Fruit fly (Drosophila melanogaster) whole organism, embryonic: ENCODE data around the gene CG15629.

Source experiments
- BtbVII ChIP-seq: fragments of 200-800 bp; sonication (Bioruptor generic); optimal IDR thresholded peaks from 3 replicates; lab custom pipeline; 2017; ENCODE audit warnings: missing biosample characterization, mild to moderate bottlenecking, missing genetic modification characterization
- Bteb2 ChIP-seq: fragments of 200-800 bp; sonication (Bioruptor generic); optimal IDR thresholded peaks from 2 replicates; lab custom pipeline; 2016; ENCODE audit warnings: missing biosample characterization, missing genetic modification characterization
- CG10366 ChIP-seq: fragments of 200-800 bp; sonication (Bioruptor generic); IDR thresholded peaks from 2 replicates; pipeline ENCODE4 v1.3.6; 2022; ENCODE audit warnings: missing biosample characterization, missing genetic modification characterization
- CG11456 ChIP-seq: fragments of 200-800 bp; sonication (Bioruptor generic); IDR thresholded peaks from 3 replicates; pipeline ENCODE4 v1.3.6; 2022; ENCODE audit warnings: missing biosample characterization, missing genetic modification characterization
- CG12155 ChIP-seq: fragments of 200-800 bp; sonication (Bioruptor generic); optimal IDR thresholded peaks from 3 replicates; lab custom pipeline; 2016; ENCODE audit warnings: missing biosample characterization, missing genetic modification characterization
- CG12299 ChIP-seq: fragments of 200-800 bp; sonication (Bioruptor generic); optimal IDR thresholded peaks from 2 replicates; lab custom pipeline; 2018; ENCODE audit warnings: missing biosample characterization, mild to moderate bottlenecking, missing genetic modification characterization
- CG12391 ChIP-seq: fragments of 200-800 bp; sonication (Bioruptor generic); optimal IDR thresholded peaks from 3 replicates; lab custom pipeline; 2018; ENCODE audit warnings: missing biosample characterization, mild to moderate bottlenecking, missing genetic modification characterization, moderate library complexity
- CG14050 ChIP-seq: fragments of 200-800 bp; sonication (Bioruptor generic); IDR thresholded peaks from 3 replicates; pipeline ENCODE4 v1.3.6; 2022; ENCODE audit warnings: missing biosample characterization, missing genetic modification characterization
- CG1529 ChIP-seq: fragments of 200-800 bp; sonication (Bioruptor generic); optimal IDR thresholded peaks from 3 replicates; lab custom pipeline; 2018; ENCODE audit warnings: missing biosample characterization, missing genetic modification characterization
- CG15601 ChIP-seq: fragments of 200-800 bp; sonication (Bioruptor generic); optimal IDR thresholded peaks from 3 replicates; lab custom pipeline; 2019; ENCODE audit warnings: missing biosample characterization, mild to moderate bottlenecking, missing genetic modification characterization, moderate library complexity
- CG1647 ChIP-seq: fragments of 200-800 bp; sonication (Bioruptor generic); optimal IDR thresholded peaks from 3 replicates; lab custom pipeline; 2016; ENCODE audit warnings: missing biosample characterization, missing genetic modification characterization
- CG16813 ChIP-seq: fragments of 200-800 bp; sonication (Bioruptor generic); IDR thresholded peaks from 3 replicates; pipeline ENCODE4 v1.3.6; 2022; ENCODE audit warnings: missing biosample characterization, missing genetic modification characterization; ENCODE audit not compliant: partially characterized antibody
- CG16815 ChIP-seq: fragments of 200-800 bp; sonication (Bioruptor generic); optimal IDR thresholded peaks from 3 replicates; lab custom pipeline; 2017; ENCODE audit warnings: missing biosample characterization, mild to moderate bottlenecking, missing genetic modification characterization
- CG17328 ChIP-seq: fragments of 200-800 bp; sonication (Bioruptor generic); IDR thresholded peaks from 2 replicates; pipeline ENCODE4 v1.3.6; 2022; ENCODE audit warnings: missing biosample characterization, missing genetic modification characterization
- CG30020 ChIP-seq: fragments of 200-800 bp; optimal IDR thresholded peaks from 2 replicates; lab custom pipeline; 2019; ENCODE audit warnings: missing biosample characterization, mild to moderate bottlenecking, missing genetic modification characterization, moderate library complexity
- CG31365 ChIP-seq: fragments of 200-800 bp; sonication (Bioruptor generic); optimal IDR thresholded peaks from 2 replicates; lab custom pipeline; 2018; ENCODE audit warnings: missing biosample characterization, mild to moderate bottlenecking, missing genetic modification characterization
- CG32772 ChIP-seq: fragments of 200-800 bp; sonication (Bioruptor generic); IDR thresholded peaks from 2 replicates; pipeline ENCODE4 v1.3.6; 2022; ENCODE audit warnings: missing biosample characterization, missing genetic modification characterization
- CG3281 ChIP-seq: fragments of 200-800 bp; sonication (Bioruptor generic); optimal IDR thresholded peaks from 3 replicates; lab custom pipeline; 2017; ENCODE audit warnings: missing biosample characterization, mild to moderate bottlenecking, missing genetic modification characterization
- CG33557 ChIP-seq: fragments of 200-800 bp; sonication (Bioruptor generic); optimal IDR thresholded peaks from 2 replicates; lab custom pipeline; 2019; ENCODE audit warnings: missing biosample characterization, mild to moderate bottlenecking, missing genetic modification characterization, moderate library complexity
- CG3995 ChIP-seq: fragments of 200-800 bp; sonication (Bioruptor generic); optimal IDR thresholded peaks from 3 replicates; lab custom pipeline; 2016; ENCODE audit warnings: missing biosample characterization, missing genetic modification characterization
- CG4328 ChIP-seq: fragments of 200-800 bp; sonication (Bioruptor generic); optimal IDR thresholded peaks from 3 replicates; lab custom pipeline; 2017; ENCODE audit warnings: missing biosample characterization, missing genetic modification reagents, missing genetic modification characterization
- CG43689 ChIP-seq: fragments of 200-800 bp; sonication (Bioruptor generic); IDR thresholded peaks from 2 replicates; pipeline ENCODE4 v1.3.6; 2022; ENCODE audit warnings: missing biosample characterization, missing genetic modification characterization
- CG4404 ChIP-seq: fragments of 200-800 bp; sonication (Bioruptor generic); IDR thresholded peaks from 2 replicates; pipeline ENCODE4 v1.3.6; 2022; ENCODE audit warnings: missing biosample characterization, missing genetic modification characterization
- CG4707 ChIP-seq: fragments of 200-800 bp; sonication (Bioruptor generic); optimal IDR thresholded peaks from 2 replicates; lab custom pipeline; 2018; ENCODE audit warnings: missing biosample characterization, mild to moderate bottlenecking, missing genetic modification characterization, moderate library complexity
- CG6254 ChIP-seq: fragments of 200-800 bp; sonication (Bioruptor generic); optimal IDR thresholded peaks from 3 replicates; lab custom pipeline; 2017; ENCODE audit warnings: mild to moderate bottlenecking, missing biosample characterization, missing genetic modification reagents, missing genetic modification characterization
- CG6791 ChIP-seq: fragments of 200-800 bp; sonication (Bioruptor generic); IDR thresholded peaks from 3 replicates; pipeline ENCODE4 v1.3.6; 2022; ENCODE audit warnings: missing biosample characterization, missing genetic modification characterization; ENCODE audit not compliant: partially characterized antibody
- CG8478 ChIP-seq: fragments of >200 bp; optimal IDR thresholded peaks from 2 replicates; lab custom pipeline; 2018
- Dfd ChIP-seq, 2 experiments: fragments of >200 bp; optimal IDR thresholded peaks; 2 replicates each; lab custom pipeline; 2017; ENCODE audit warnings: missing biosample characterization in 2 of 2, missing genetic modification characterization in 2 of 2
- Fer1 ChIP-seq: fragments of 200-800 bp; sonication (Bioruptor generic); optimal IDR thresholded peaks from 2 replicates; lab custom pipeline; 2017; ENCODE audit warnings: missing biosample characterization, mild to moderate bottlenecking, missing genetic modification characterization
- Hey ChIP-seq: fragments of 200-800 bp; sonication (Bioruptor generic); optimal IDR thresholded peaks from 3 replicates; lab custom pipeline; 2018; ENCODE audit warnings: missing biosample characterization, mild to moderate bottlenecking, missing genetic modification characterization
- Nf-YB ChIP-seq: fragments of 200-800 bp; sonication (Bioruptor generic); optimal IDR thresholded peaks from 3 replicates; lab custom pipeline; 2019; ENCODE audit warnings: missing biosample characterization, mild to moderate bottlenecking, missing genetic modification characterization, moderate library complexity
- Oli ChIP-seq: fragments of 200-800 bp; sonication (Bioruptor generic); optimal IDR thresholded peaks from 2 replicates; lab custom pipeline; 2018; ENCODE audit warnings: missing biosample characterization, mild to moderate bottlenecking, missing genetic modification characterization, moderate library complexity
- Taf1 ChIP-seq: fragments of 200-800 bp; sonication (Bioruptor generic); IDR thresholded peaks from 2 replicates; pipeline ENCODE4 v1.3.6; 2022; ENCODE audit warnings: missing biosample characterization, missing genetic modification characterization
- Tbp ChIP-seq: fragments of >200 bp; optimal IDR thresholded peaks from 2 replicates; lab custom pipeline; 2018; ENCODE audit warnings: missing biosample characterization, missing genetic modification characterization
- Xbp1 ChIP-seq: fragments of 200-800 bp; sonication (Bioruptor generic); optimal IDR thresholded peaks from 3 replicates; lab custom pipeline; 2016; ENCODE audit warnings: missing biosample characterization, mild to moderate bottlenecking, missing genetic modification characterization
- ab ChIP-seq: fragments of 200-800 bp; sonication (Bioruptor generic); optimal IDR thresholded peaks from 2 replicates; lab custom pipeline; 2016; ENCODE audit warnings: missing biosample characterization, missing genetic modification characterization
- ara ChIP-seq: fragments of 200-800 bp; sonication (Bioruptor generic); IDR thresholded peaks from 2 replicates; pipeline ENCODE4 v1.3.6; 2022; ENCODE audit warnings: missing biosample characterization, missing genetic modification characterization
- chinmo ChIP-seq: fragments of 200-800 bp; sonication (Bioruptor generic); IDR thresholded peaks from 4 replicates; pipeline ENCODE4 v1.3.6; 2022; ENCODE audit warnings: missing biosample characterization, missing genetic modification characterization; ENCODE audit not compliant: partially characterized antibody
- corto ChIP-seq: fragments of 200-800 bp; sonication (Bioruptor generic); optimal IDR thresholded peaks from 2 replicates; lab custom pipeline; 2016; ENCODE audit warnings: missing biosample characterization, mild to moderate bottlenecking, missing genetic modification characterization, moderate library complexity
- crol ChIP-seq: fragments of 200-800 bp; sonication (Bioruptor generic); IDR thresholded peaks from 2 replicates; pipeline ENCODE4 v1.3.6; 2022; ENCODE audit warnings: missing biosample characterization, missing genetic modification characterization
- da ChIP-seq: fragments of 200-800 bp; sonication (Bioruptor generic); optimal IDR thresholded peaks from 2 replicates; lab custom pipeline; 2016; ENCODE audit warnings: missing biosample characterization, missing genetic modification characterization
- klu ChIP-seq: fragments of 200-800 bp; sonication (Bioruptor generic); IDR thresholded peaks from 2 replicates; pipeline ENCODE4 v1.3.6; 2022; ENCODE audit warnings: missing biosample characterization, missing genetic modification characterization
- lbe ChIP-seq: fragments of 200-800 bp; sonication (Bioruptor generic); optimal IDR thresholded peaks from 2 replicates; lab custom pipeline; 2016; ENCODE audit warnings: missing biosample characterization, mild to moderate bottlenecking, missing genetic modification characterization
- maf-S ChIP-seq: fragments of 200-800 bp; sonication (Bioruptor generic); optimal IDR thresholded peaks from 2 replicates; lab custom pipeline; 2016; ENCODE audit warnings: missing biosample characterization, missing genetic modification characterization
- mam ChIP-seq: fragments of 200-800 bp; sonication (Bioruptor generic); optimal IDR thresholded peaks from 3 replicates; lab custom pipeline; 2016; ENCODE audit warnings: missing biosample characterization, missing genetic modification characterization
- odd ChIP-seq: fragments of 200-800 bp; sonication (Bioruptor generic); optimal IDR thresholded peaks from 2 replicates; lab custom pipeline; 2017; ENCODE audit warnings: missing biosample characterization, mild to moderate bottlenecking, missing genetic modification characterization
- seq ChIP-seq: fragments of 200-800 bp; sonication (Bioruptor generic); IDR thresholded peaks from 2 replicates; pipeline ENCODE4 v1.3.6; 2022; ENCODE audit warnings: missing biosample characterization, missing genetic modification characterization
- slou ChIP-seq: fragments of 200-800 bp; sonication (Bioruptor generic); optimal IDR thresholded peaks from 3 replicates; lab custom pipeline; 2016; ENCODE audit warnings: missing biosample characterization, missing genetic modification characterization
- ssp ChIP-seq: fragments of 200-800 bp; sonication (Bioruptor generic); IDR thresholded peaks from 2 replicates; pipeline ENCODE4 v1.3.6; 2022; ENCODE audit warnings: missing biosample characterization, missing genetic modification characterization
- unpg ChIP-seq: fragments of 200-800 bp; sonication (Bioruptor generic); optimal IDR thresholded peaks from 3 replicates; lab custom pipeline; 2018; ENCODE audit warnings: missing biosample characterization, mild to moderate bottlenecking, missing genetic modification characterization, moderate library complexity
- wek ChIP-seq: fragments of 200-800 bp; sonication (Bioruptor generic); optimal IDR thresholded peaks from 3 replicates; lab custom pipeline; 2018; ENCODE audit warnings: missing biosample characterization, mild to moderate bottlenecking, missing genetic modification characterization, moderate library complexity
- zfh2 ChIP-seq: fragments of 200-800 bp; sonication (Bioruptor generic); optimal IDR thresholded peaks from 2 replicates; lab custom pipeline; 2016; ENCODE audit warnings: missing biosample characterization, missing genetic modification characterization

The CG15629 gene

dm6 chr2L:4821319-4821717, 8.5 kb downstream of the CG15629 start (continued):
- peak; percentile 46 for TF ChIP-seq Xbp1
- TF ChIP-seq CG4404 (GFP tag; lab: Robert Waterston, UW): peak; percentile 56
- TF ChIP-seq CG3995 (GFP tag; lab: Kevin White, UChicago): peak; percentile 23
- peak; percentile 69 for TF ChIP-seq CG12299
- TF ChIP-seq CG8478 (lab: Kevin White, UChicago): no peak
- peak; percentile 73 for TF ChIP-seq Oli (tag; lab: Kevin White, UChicago)
- TF ChIP-seq CG4328 (GFP tag; lab: Kevin White, UChicago): no peak
- peak; percentile 58 for TF ChIP-seq unpg (GFP tag; lab: Kevin White, UChicago)
- TF ChIP-seq CG31365: no peak
- TF ChIP-seq corto (GFP tag; lab: Kevin White, UChicago): peak; percentile 58
- TF ChIP-seq CG1647 (GFP tag; lab: Kevin White, UChicago): peak; percentile 44
- TF ChIP-seq Bteb2 (GFP tag; lab: Kevin White, UChicago): peak; percentile 1
- TF ChIP-seq ab (GFP tag; lab: Kevin White, UChicago): no peak
- no peak for TF ChIP-seq CG6791 (GFP tag; lab: Robert Waterston, UW)
- TF ChIP-seq CG15601 (tag; lab: Kevin White, UChicago): peak; percentile 57
- peak; percentile 70 for TF ChIP-seq BtbVII
- TF ChIP-seq Fer1 (GFP tag; lab: Kevin White, UChicago): peak; percentile 93
- TF ChIP-seq ara (GFP tag; lab: Robert Waterston, UW): peak; percentile 57; the same call in 1 of the 2 replicates
- TF ChIP-seq CG1529: peak; percentile 39
- TF ChIP-seq CG12155 (GFP tag; lab: Kevin White, UChicago): peak; percentile 33
- peak; percentile 64 for TF ChIP-seq seq
- peak; percentile 83 for TF ChIP-seq CG3281
- TF ChIP-seq ssp (GFP tag; lab: Robert Waterston, UW): no peak; the same call in 1 of the 2 replicates
- TF ChIP-seq CG33557 (GFP tag; lab: Kevin White, UChicago): no peak
- TF ChIP-seq CG16815 (GFP tag; lab: Kevin White, UChicago): peak; percentile 42
- peak; percentile 74 for TF ChIP-seq CG11456
- no peak for TF ChIP-seq Hey
- peak; percentile 50 for TF ChIP-seq lbe (GFP tag; lab: Kevin White, UChicago)
- peak; percentile 58 for TF ChIP-seq slou
- peak; percentile 19 for TF ChIP-seq maf-S (GFP tag; lab: Kevin White, UChicago)
- no peak for TF ChIP-seq Tbp (GFP tag; lab: Kevin White, UChicago)
- peak; percentile 36 for TF ChIP-seq CG12391 (tag; lab: Kevin White, UChicago)
- no peak for TF ChIP-seq Dfd (GFP tag; optimal IDR thresholded peaks at IDR 0.05; lab: Kevin White, UChicago)
- no peak for TF ChIP-seq wek (GFP tag; lab: Kevin White, UChicago)
- TF ChIP-seq CG17328 (GFP tag; lab: Robert Waterston, UW): peak; percentile 35; the same call in 1 of the 2 replicates
- TF ChIP-seq da (GFP tag; lab: Kevin White, UChicago): no peak
- peak; percentile 39 for TF ChIP-seq CG10366 (GFP tag; lab: Robert Waterston, UW)
- TF ChIP-seq CG4707 (GFP tag; lab: Kevin White, UChicago): no peak
- TF ChIP-seq CG30020 (tag; lab: Kevin White, UChicago): peak; percentile 30
- TF ChIP-seq crol (GFP tag; lab: Robert Waterston, UW): no peak
- peak; percentile 55; the same call in 1 of the 2 replicates for TF ChIP-seq CG32772
- TF ChIP-seq chinmo: no peak
- TF ChIP-seq zfh2 (GFP tag; lab: Kevin White, UChicago): peak; percentile 41
- TF ChIP-seq CG43689 (GFP tag; lab: Robert Waterston, UW): peak; percentile 19; the same call in 1 of the 2 replicates
- TF ChIP-seq CG16813 (GFP tag; lab: Robert Waterston, UW): 0 out of 3 replicates have a peak, but pooled peaks have one; percentile 42
- peak; percentile 10 for TF ChIP-seq CG6254 (GFP tag; lab: Kevin White, UChicago)
- TF ChIP-seq odd (GFP tag; lab: Kevin White, UChicago): peak; percentile 67
- peak; percentile 45 for TF ChIP-seq mam (GFP tag; lab: Kevin White, UChicago)
- peak; percentile 57 for TF ChIP-seq CG14050
- TF ChIP-seq klu (GFP tag; lab: Robert Waterston, UW): no peak
- TF ChIP-seq Nf-YB: no peak
- peak; percentile 44 for TF ChIP-seq Taf1 (GFP tag; lab: Robert Waterston, UW)
